Fruit fly (Drosophila melanogaster) whole organism, prepupa: ENCODE measurements around the gene Gr93b.
A peak's percentile ranks its signal among the peaks of the same experiment; 100 is the strongest.

Experiments
- Blimp-1 ChIP-seq: fragments of 200-800 bp; sonication (Bioruptor generic); optimal IDR thresholded peaks from 3 replicates; lab custom pipeline; 2017; ENCODE audit warnings: missing biosample characterization, missing genetic modification characterization, mild to moderate bottlenecking, moderate library complexity, missing genetic modification reagents
- CG10631 ChIP-seq: fragments of 200-800 bp; sonication (Bioruptor generic); optimal IDR thresholded peaks from 2 replicates; lab custom pipeline; 2016; ENCODE audit warnings: missing biosample characterization, missing genetic modification characterization
- CG11294 ChIP-seq: fragments of 200-800 bp; sonication (Bioruptor generic); IDR thresholded peaks from 2 replicates; pipeline ENCODE4 v1.3.6; 2022; ENCODE audit warnings: missing biosample characterization, missing genetic modification characterization
- CG11762 ChIP-seq: fragments of 200-800 bp; sonication (Bioruptor generic); optimal IDR thresholded peaks from 3 replicates; lab custom pipeline; 2016; ENCODE audit warnings: missing biosample characterization, missing genetic modification characterization; ENCODE audit not compliant: insufficient read depth
- CG11902 ChIP-seq: fragments of 200-800 bp; sonication (Bioruptor generic); optimal IDR thresholded peaks from 3 replicates; lab custom pipeline; 2016; ENCODE audit warnings: missing biosample characterization, missing genetic modification characterization
- CG15336 ChIP-seq: fragments of 200-800 bp; sonication (Bioruptor generic); IDR thresholded peaks from 2 replicates; pipeline ENCODE4 v1.3.6; 2022; ENCODE audit warnings: missing biosample characterization, missing genetic modification characterization
- CG16779 ChIP-seq: fragments of 200-800 bp; sonication (Bioruptor generic); optimal IDR thresholded peaks from 3 replicates; lab custom pipeline; 2017; ENCODE audit warnings: missing biosample characterization, mild to moderate bottlenecking, missing genetic modification characterization
- CG3032 ChIP-seq: fragments of 200-800 bp; optimal IDR thresholded peaks from 2 replicates; lab custom pipeline; 2019; ENCODE audit warnings: missing biosample characterization, mild to moderate bottlenecking, missing genetic modification characterization, moderate library complexity
- CG31627 ChIP-seq: fragments of 200-800 bp; sonication (Bioruptor generic); optimal IDR thresholded peaks from 3 replicates; lab custom pipeline; 2016; ENCODE audit warnings: missing biosample characterization, missing genetic modification characterization
- CG32006 ChIP-seq: fragments of 200-800 bp; sonication (Bioruptor generic); optimal IDR thresholded peaks from 3 replicates; lab custom pipeline; 2017; ENCODE audit warnings: missing biosample characterization, mild to moderate bottlenecking, missing genetic modification characterization
- CG34406 ChIP-seq: fragments of 200-800 bp; sonication (Bioruptor generic); optimal IDR thresholded peaks from 3 replicates; lab custom pipeline; 2016; ENCODE audit warnings: missing biosample characterization, missing genetic modification characterization
- CG3919 ChIP-seq: fragments of 200-800 bp; sonication (Bioruptor generic); optimal IDR thresholded peaks from 3 replicates; lab custom pipeline; 2016; ENCODE audit warnings: missing biosample characterization, missing genetic modification characterization
- CG4318 ChIP-seq: fragments of 200-800 bp; sonication (Bioruptor generic); optimal IDR thresholded peaks from 3 replicates; lab custom pipeline; 2017; ENCODE audit warnings: missing biosample characterization, mild to moderate bottlenecking, missing genetic modification characterization
- CG6163 ChIP-seq: fragments of 200-800 bp; sonication (Bioruptor generic); IDR thresholded peaks from 3 replicates; pipeline ENCODE4 v1.3.6; 2022; ENCODE audit warnings: missing biosample characterization, missing genetic modification characterization
- CG6792 ChIP-seq: fragments of 200-800 bp; sonication (Bioruptor generic); optimal IDR thresholded peaks from 3 replicates; lab custom pipeline; 2016; ENCODE audit warnings: missing biosample characterization, missing genetic modification characterization
- CG6808 ChIP-seq: fragments of 200-800 bp; sonication (Bioruptor generic); optimal IDR thresholded peaks from 3 replicates; lab custom pipeline; 2017; ENCODE audit warnings: missing biosample characterization, missing genetic modification characterization, mild to moderate bottlenecking, moderate library complexity, missing genetic modification reagents
- CG7368 ChIP-seq: fragments of 200-800 bp; sonication (Bioruptor generic); optimal IDR thresholded peaks from 3 replicates; lab custom pipeline; 2016; ENCODE audit warnings: missing biosample characterization, missing genetic modification characterization
- CG8119 ChIP-seq: fragments of 200-800 bp; sonication (Bioruptor generic); IDR thresholded peaks from 3 replicates; pipeline ENCODE4 v1.3.6; 2022; ENCODE audit warnings: missing biosample characterization, missing genetic modification characterization
- CG8319 ChIP-seq: fragments of 200-800 bp; sonication (Bioruptor generic); optimal IDR thresholded peaks from 3 replicates; lab custom pipeline; 2016; ENCODE audit warnings: missing biosample characterization, missing genetic modification characterization
- CG9139 ChIP-seq: fragments of 200-800 bp; sonication (Bioruptor generic); optimal IDR thresholded peaks from 3 replicates; lab custom pipeline; 2017; ENCODE audit warnings: missing biosample characterization, mild to moderate bottlenecking, missing genetic modification characterization
- Eip75B ChIP-seq: fragments of 200-800 bp; sonication (Bioruptor generic); optimal IDR thresholded peaks from 3 replicates; lab custom pipeline; 2016; ENCODE audit warnings: missing biosample characterization, missing genetic modification characterization
- Eip78C ChIP-seq: fragments of 200-800 bp; sonication (Bioruptor generic); peaks from one replicate; lab custom pipeline; 2016; ENCODE audit warnings: missing biosample characterization, missing genetic modification characterization
- Eip93F ChIP-seq: fragments of 200-800 bp; sonication (Bioruptor generic); optimal IDR thresholded peaks from 2 replicates; lab custom pipeline; 2016; ENCODE audit warnings: missing biosample characterization, mild to moderate bottlenecking, missing genetic modification characterization
- Ets21C ChIP-seq: fragments of 200-800 bp; sonication (Bioruptor generic); optimal IDR thresholded peaks from 3 replicates; lab custom pipeline; 2016; ENCODE audit warnings: missing biosample characterization, missing genetic modification characterization
- Gug ChIP-seq: fragments of 200-800 bp; sonication (Bioruptor generic); IDR thresholded peaks from 2 replicates; pipeline ENCODE4 v1.3.6; 2022; ENCODE audit warnings: missing biosample characterization, missing genetic modification characterization
- Hr38 ChIP-seq: sonication (Bioruptor generic); optimal IDR thresholded peaks from 2 replicates; lab custom pipeline; 2016; ENCODE audit warnings: missing biosample characterization, missing genetic modification characterization
- Hr39 ChIP-seq: fragments of 200-800 bp; sonication (Bioruptor generic); optimal IDR thresholded peaks from 2 replicates; lab custom pipeline; 2016; ENCODE audit warnings: missing biosample characterization, missing genetic modification characterization
- Hr4 ChIP-seq: fragments of 200-800 bp; sonication (Bioruptor generic); optimal IDR thresholded peaks from 3 replicates; lab custom pipeline; 2016; ENCODE audit warnings: missing biosample characterization, missing genetic modification characterization
- Lpt ChIP-seq: fragments of 200-800 bp; sonication (Bioruptor generic); optimal IDR thresholded peaks from 3 replicates; lab custom pipeline; 2016; ENCODE audit warnings: missing biosample characterization, missing genetic modification characterization
- OdsH ChIP-seq: fragments of 200-800 bp; sonication (Bioruptor generic); optimal IDR thresholded peaks from 3 replicates; lab custom pipeline; 2016; ENCODE audit warnings: missing biosample characterization, missing genetic modification characterization
- Smox ChIP-seq: fragments of 200-800 bp; sonication (Bioruptor generic); optimal IDR thresholded peaks from 3 replicates; lab custom pipeline; 2016; ENCODE audit warnings: missing biosample characterization, missing genetic modification characterization
- Sox102F ChIP-seq: fragments of 200-800 bp; sonication (Bioruptor generic); optimal IDR thresholded peaks from 2 replicates; lab custom pipeline; 2016; ENCODE audit warnings: missing biosample characterization, mild to moderate bottlenecking, missing genetic modification characterization
- Sox14 ChIP-seq: fragments of 200-800 bp; sonication (Bioruptor generic); optimal IDR thresholded peaks from 3 replicates; lab custom pipeline; 2016; ENCODE audit warnings: missing biosample characterization, missing genetic modification characterization
- achi ChIP-seq: fragments of 200-800 bp; sonication (Bioruptor generic); optimal IDR thresholded peaks from 3 replicates; lab custom pipeline; 2016; ENCODE audit warnings: missing biosample characterization, missing genetic modification characterization
- acj6 ChIP-seq: fragments of 200-800 bp; sonication (Bioruptor generic); optimal IDR thresholded peaks from 3 replicates; lab custom pipeline; 2016; ENCODE audit warnings: missing biosample characterization, missing genetic modification characterization
- cyc ChIP-seq: fragments of 200-800 bp; sonication (Bioruptor generic); optimal IDR thresholded peaks from 3 replicates; lab custom pipeline; 2016; ENCODE audit warnings: missing biosample characterization, missing genetic modification characterization
- dac ChIP-seq: fragments of 200-800 bp; sonication (Bioruptor generic); optimal IDR thresholded peaks from 2 replicates; lab custom pipeline; 2017; ENCODE audit warnings: missing biosample characterization, mild to moderate bottlenecking, missing genetic modification characterization
- dsx ChIP-seq: fragments of 200-800 bp; optimal IDR thresholded peaks from 3 replicates; lab custom pipeline; 2019; ENCODE audit warnings: missing biosample characterization, mild to moderate bottlenecking, missing genetic modification characterization, moderate library complexity; ENCODE audit not compliant: poor library complexity, severe bottlenecking
- esn ChIP-seq: fragments of 200-800 bp; sonication (Bioruptor generic); optimal IDR thresholded peaks from 2 replicates; lab custom pipeline; 2016; ENCODE audit warnings: missing biosample characterization, mild to moderate bottlenecking, missing genetic modification characterization, moderate library complexity
- fd59A ChIP-seq: fragments of 200-800 bp; sonication (Bioruptor generic); optimal IDR thresholded peaks from 2 replicates; lab custom pipeline; 2017; ENCODE audit warnings: missing biosample characterization, mild to moderate bottlenecking, missing genetic modification characterization, missing genetic modification reagents
- lz ChIP-seq: fragments of 200-800 bp; sonication (Bioruptor generic); optimal IDR thresholded peaks from 3 replicates; lab custom pipeline; 2016; ENCODE audit warnings: missing biosample characterization, missing genetic modification characterization
- net ChIP-seq: fragments of 200-800 bp; sonication (Bioruptor generic); optimal IDR thresholded peaks from 3 replicates; lab custom pipeline; 2016; ENCODE audit warnings: missing biosample characterization, missing genetic modification characterization
- ss ChIP-seq, 2 experiments: fragments of 200-800 bp; sonication (Bioruptor generic); optimal IDR thresholded peaks; 2 replicates in 1 of 2; 3 replicates in 1 of 2; lab custom pipeline; 2017 to 2018; ENCODE audit warnings: mild to moderate bottlenecking in 2 of 2, missing biosample characterization in 2 of 2, missing genetic modification characterization in 2 of 2, moderate library complexity in 1 of 2
- svp ChIP-seq: fragments of 200-800 bp; sonication (Bioruptor generic); peaks from one replicate; lab custom pipeline; 2016; ENCODE audit warnings: missing biosample characterization, missing genetic modification characterization
- topi ChIP-seq: fragments of 200-800 bp; sonication (Bioruptor generic); optimal IDR thresholded peaks from 3 replicates; lab custom pipeline; 2016; ENCODE audit warnings: missing biosample characterization, missing genetic modification characterization
- vri ChIP-seq: fragments of 200-800 bp; sonication (Bioruptor generic); optimal IDR thresholded peaks from 3 replicates; lab custom pipeline; 2016; ENCODE audit warnings: missing biosample characterization, mild to moderate bottlenecking, missing genetic modification characterization

Gr93b gene

DNA sequence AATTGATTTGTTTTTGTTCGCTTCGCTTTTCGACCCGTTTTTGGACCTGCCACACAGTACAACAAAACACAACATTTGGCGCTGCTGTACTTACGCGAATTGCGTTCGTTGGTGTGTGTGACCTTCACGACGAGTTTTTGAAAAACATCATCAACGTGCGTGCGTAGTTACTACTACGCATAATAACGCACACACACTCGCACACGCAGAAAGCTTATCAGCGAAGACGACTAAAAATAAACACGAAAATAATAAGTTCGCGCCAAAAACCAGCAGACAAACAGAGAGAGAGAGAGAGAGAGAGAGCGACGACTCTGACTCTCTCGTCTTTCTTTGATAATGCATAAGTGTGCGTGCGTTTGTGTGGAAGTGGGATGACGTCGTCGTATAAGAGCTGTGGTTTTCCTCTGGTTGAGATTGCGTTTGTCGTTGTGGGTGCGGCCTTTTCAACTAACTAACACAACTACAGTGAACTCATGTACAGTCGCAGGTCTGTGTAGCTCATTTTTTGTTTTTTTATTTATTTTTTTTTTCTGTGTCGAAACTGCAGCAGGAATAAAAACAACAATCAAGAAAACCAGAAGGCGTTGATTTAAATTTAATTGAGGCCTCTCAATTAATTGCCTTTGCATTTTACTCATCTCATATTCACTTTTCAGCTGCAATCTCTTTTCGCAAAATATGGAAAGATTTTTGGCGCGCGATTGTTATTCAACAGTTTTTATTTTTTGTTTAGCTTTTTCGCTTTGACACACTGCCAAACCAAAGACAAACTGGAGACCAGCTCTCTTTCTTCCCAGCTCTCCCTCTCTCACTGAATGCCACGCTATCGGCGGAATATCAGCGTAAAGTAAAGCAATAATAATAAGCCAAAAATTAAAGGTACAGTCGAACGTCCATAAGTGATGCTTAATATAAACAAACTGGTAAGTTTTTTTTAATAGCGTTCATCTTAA lies 10.3 kb upstream of the Gr93b start (continued):
- TF ChIP-seq CG3032 (tag; lab: Kevin White, UChicago) = peak; percentile 16
- peak; percentile 31 for TF ChIP-seq CG6792
- peak; percentile 50 for TF ChIP-seq CG3919 (GFP tag; lab: Kevin White, UChicago)
- TF ChIP-seq Blimp-1 = peak; percentile 15
- TF ChIP-seq net = peak; percentile 43
- peak; percentile 82 for TF ChIP-seq vri
- peak; percentile 38 for TF ChIP-seq Sox14 (GFP tag; lab: Kevin White, UChicago)
- TF ChIP-seq CG7368 (GFP tag; lab: Kevin White, UChicago) = peak; percentile 35
- no peak for TF ChIP-seq CG4318
- no peak for TF ChIP-seq CG10631 (GFP tag; lab: Kevin White, UChicago)
- no peak for TF ChIP-seq fd59A
- peak; percentile 3 for TF ChIP-seq OdsH (GFP tag; lab: Kevin White, UChicago)
- TF ChIP-seq Smox (GFP tag; lab: Kevin White, UChicago) = peak; percentile 11
- TF ChIP-seq CG6163 (GFP tag; lab: Robert Waterston, UW) = peak; percentile 77; the same call in 2 of the 3 replicates
- TF ChIP-seq Lpt (GFP tag; lab: Kevin White, UChicago) = peak; percentile 64
- TF ChIP-seq Hr4 = peak; percentile 29
- TF ChIP-seq dac (GFP tag; lab: Kevin White, UChicago) = no peak
- TF ChIP-seq ss (GFP tag; optimal IDR thresholded peaks at IDR 0.05; lab: Kevin White, UChicago) = peak; percentile 86 to 87
- no peak for TF ChIP-seq Ets21C (GFP tag; lab: Kevin White, UChicago)
- peak; percentile 52 for TF ChIP-seq Sox102F (GFP tag; lab: Kevin White, UChicago)
- TF ChIP-seq svp = peak; percentile 96
- peak; percentile 29 for TF ChIP-seq CG8319 (GFP tag; lab: Kevin White, UChicago)
- TF ChIP-seq CG8119 (GFP tag; lab: Robert Waterston, UW) = peak; percentile 62
- TF ChIP-seq Gug = no peak
- no peak for TF ChIP-seq CG32006 (GFP tag; lab: Kevin White, UChicago)
- peak; percentile 33 for TF ChIP-seq CG34406 (GFP tag; lab: Kevin White, UChicago)
- peak; percentile 76 for TF ChIP-seq Eip75B
- peak; percentile 67 for TF ChIP-seq CG15336
- TF ChIP-seq cyc (GFP tag; lab: Kevin White, UChicago) = peak; percentile 6
- no peak for TF ChIP-seq Hr39 (GFP tag; lab: Kevin White, UChicago)
- no peak for TF ChIP-seq CG11294 (GFP tag; lab: Robert Waterston, UW)
- TF ChIP-seq achi (GFP tag; lab: Kevin White, UChicago) = peak; percentile 6
- TF ChIP-seq CG6808 (GFP tag; lab: Kevin White, UChicago) = peak; percentile 70
- no peak for TF ChIP-seq CG31627 (GFP tag; lab: Kevin White, UChicago)
- peak; percentile 69 for TF ChIP-seq CG11762 (GFP tag; lab: Kevin White, UChicago)
- no peak for TF ChIP-seq CG11902 (GFP tag; lab: Kevin White, UChicago)
- TF ChIP-seq topi (GFP tag; lab: Kevin White, UChicago) = peak; percentile 26
- TF ChIP-seq Eip78C (GFP tag; lab: Kevin White, UChicago) = peak; percentile 79
- TF ChIP-seq CG9139 (GFP tag; lab: Kevin White, UChicago) = peak; percentile 75

DNA sequence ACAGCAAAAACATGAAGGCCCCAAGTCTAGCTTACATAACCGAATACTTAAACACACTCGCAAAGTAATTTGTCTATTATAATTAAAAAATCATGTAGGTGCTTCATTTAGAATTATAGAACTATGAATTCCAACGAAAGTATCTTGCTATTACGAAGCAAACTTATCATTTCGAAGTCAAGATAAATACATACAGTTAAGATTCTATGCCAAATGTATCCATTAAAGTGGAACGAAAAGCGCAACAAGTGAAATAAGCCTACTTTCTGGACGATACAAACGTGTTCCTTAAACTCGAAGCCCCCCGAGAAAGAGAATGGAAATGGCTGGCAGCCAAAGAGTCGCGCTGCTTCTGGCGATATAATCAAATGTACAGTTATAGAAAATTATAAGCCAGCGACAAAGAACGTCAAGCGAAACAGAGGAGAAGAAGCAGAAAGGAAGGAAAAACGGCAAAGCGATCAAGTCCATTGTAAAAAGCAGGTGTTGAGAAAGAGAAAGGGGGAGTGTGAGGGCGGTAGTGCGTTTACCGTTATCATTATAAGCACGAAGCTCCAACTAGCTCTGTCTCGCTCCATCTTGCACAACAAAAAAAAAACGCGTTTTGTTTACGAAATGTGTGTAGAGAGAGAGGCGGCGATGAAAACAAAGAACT lies 9.1 kb upstream of the Gr93b start:
- TF ChIP-seq CG31627 (GFP tag; lab: Kevin White, UChicago) (no peak), OdsH (GFP tag; lab: Kevin White, UChicago) (no peak), CG8119 (GFP tag; lab: Robert Waterston, UW) (0 out of 3 replicates have a peak, but pooled peaks have one; percentile 12), Lpt (GFP tag; lab: Kevin White, UChicago) (peak; percentile 3), Sox102F (GFP tag; lab: Kevin White, UChicago) (no peak), CG6163 (GFP tag; lab: Robert Waterston, UW) (peak; percentile 29; the same call in 1 of the 3 replicates), CG11902 (GFP tag; lab: Kevin White, UChicago) (no peak), topi (GFP tag; lab: Kevin White, UChicago) (no peak), Gug (no peak), vri (peak; percentile 40), esn (GFP tag; lab: Kevin White, UChicago) (peak; percentile 28), cyc (GFP tag; lab: Kevin White, UChicago) (no peak), dsx (GFP tag; lab: Kevin White, UChicago) (peak; percentile 15), achi (GFP tag; lab: Kevin White, UChicago) (no peak), CG16779 (tag; lab: Kevin White, UChicago) (no peak), CG11294 (GFP tag; lab: Robert Waterston, UW) (no peak), lz (GFP tag; lab: Kevin White, UChicago) (no peak), CG6808 (GFP tag; lab: Kevin White, UChicago) (peak; percentile 30), Eip93F (GFP tag; lab: Kevin White, UChicago) (no peak), Hr38 (GFP tag; lab: Kevin White, UChicago) (no peak), acj6 (GFP tag; lab: Kevin White, UChicago) (peak; percentile 23), CG3919 (GFP tag; lab: Kevin White, UChicago) (peak; percentile 13), Hr39 (GFP tag; lab: Kevin White, UChicago) (no peak)
